Worm (Caenorhabditis elegans) whole organism, early embryonic: ENCODE results near the gene btb-17.
"Not testable (repeated sequence)": the region's sequence is repeated elsewhere in the genome, so short reads cannot be mapped to it uniquely, and the experiment has no call there.

Experiments
- B0310.2 ChIP-seq: sonication (generic microtip); optimal IDR thresholded peaks from 2 replicates; lab custom pipeline; 2016; ENCODE audit warnings: mild to moderate bottlenecking, missing genetic modification characterization, missing compliant biosample characterization
- aly-1 ChIP-seq: sonication (generic microtip); optimal IDR thresholded peaks from 2 replicates; lab custom pipeline; 2016; ENCODE audit warnings: missing genetic modification characterization, missing compliant biosample characterization
- ama-1 ChIP-seq: fragments of 150-350 bp; optimal IDR thresholded peaks from 2 replicates; lab custom pipeline; 2014
- ceh-13 ChIP-seq: fragments of 200-800 bp; sonication (Bioruptor generic); optimal IDR thresholded peaks from 2 replicates; lab custom pipeline; 2018; ENCODE audit warnings: mild to moderate bottlenecking, missing genetic modification characterization, missing compliant biosample characterization
- ceh-36 ChIP-seq: sonication (generic microtip); optimal IDR thresholded peaks from 2 replicates; lab custom pipeline; 2016; ENCODE audit warnings: missing genetic modification characterization, inconsistent platforms, missing compliant biosample characterization
- ets-7 ChIP-seq: sonication (generic microtip); optimal IDR thresholded peaks from 2 replicates; lab custom pipeline; 2016; ENCODE audit warnings: missing genotype, missing genetic modification characterization, missing compliant biosample characterization
- flt-1 ChIP-seq: fragments of 200-800 bp; sonication (Bioruptor generic); IDR thresholded peaks from 2 replicates; pipeline ENCODE4 v1.3.6; 2022; ENCODE audit warnings: missing genetic modification characterization, missing compliant biosample characterization
- hmbx-1 ChIP-seq: sonication (generic microtip); optimal IDR thresholded peaks from 2 replicates; lab custom pipeline; 2016; ENCODE audit warnings: mild to moderate bottlenecking, missing genetic modification characterization, missing compliant biosample characterization
- hmg-4 ChIP-seq: fragments of 200-800 bp; sonication (Bioruptor generic); optimal IDR thresholded peaks from 2 replicates; lab custom pipeline; 2018; ENCODE audit warnings: mild to moderate bottlenecking, missing genetic modification characterization, missing compliant biosample characterization
- scrt-1 ChIP-seq: fragments of 200-800 bp; sonication (Bioruptor generic); IDR thresholded peaks from 2 replicates; pipeline ENCODE4 v1.3.6; 2022; ENCODE audit warnings: missing genetic modification characterization, missing compliant biosample characterization
- sea-1 ChIP-seq: fragments of 200-800 bp; sonication (Bioruptor generic); conservative IDR thresholded peaks from 2 replicates; pipeline ENCODE4 v1.3.6; 2022; ENCODE audit warnings: missing genetic modification characterization, missing compliant biosample characterization
- tbx-11 ChIP-seq: fragments of 200-800 bp; sonication (Bioruptor generic); IDR thresholded peaks from 2 replicates; pipeline ENCODE4 v1.3.6; 2022; ENCODE audit warnings: missing genetic modification characterization, missing compliant biosample characterization
- tbx-37 ChIP-seq: fragments of 200-800 bp; sonication (Bioruptor generic); conservative IDR thresholded peaks from 2 replicates; pipeline ENCODE4 v1.3.6; 2022; ENCODE audit warnings: missing genetic modification reagents, missing genetic modification characterization, missing compliant biosample characterization
- tra-4 ChIP-seq: sonication (generic microtip); optimal IDR thresholded peaks from 2 replicates; lab custom pipeline; 2017; ENCODE audit warnings: missing genetic modification characterization, missing compliant biosample characterization

DNA sequence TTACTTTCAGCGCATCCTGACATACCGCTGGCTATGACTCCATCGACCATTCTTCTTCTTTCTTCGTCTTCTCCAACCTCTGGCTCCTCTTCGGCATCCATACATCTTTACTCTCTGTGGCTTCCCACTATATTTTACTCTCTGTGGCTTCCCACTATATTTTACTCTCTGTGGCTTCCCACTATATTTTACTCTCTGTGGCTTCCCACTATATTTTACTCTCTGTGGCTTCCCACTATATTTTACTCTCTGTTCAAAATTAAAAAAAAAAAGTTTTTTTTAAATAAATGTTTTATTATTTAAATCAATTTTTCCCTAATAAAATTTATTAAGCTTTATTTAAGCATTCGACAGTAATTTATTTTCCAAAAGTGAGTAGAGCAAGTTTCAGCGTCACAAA is 4.7 kb upstream of the btb-17 start, which contains the start of gene F39E9.14:
- TF ChIP-seq flt-1 (GFP tag; lab: Robert Waterston, UW); hmbx-1 (tag; lab: Kevin White, UChicago); ama-1 (lab: Kevin White, UChicago); tbx-37 (GFP tag; lab: Robert Waterston, UW); tbx-11; B0310.2 (tag; lab: Kevin White, UChicago); hmg-4 (GFP tag; lab: Kevin White, UChicago); ceh-36 (tag; lab: Kevin White, UChicago); scrt-1 (GFP tag; lab: Robert Waterston, UW); aly-1; ets-7 (tag; lab: Kevin White, UChicago); sea-1 (GFP tag; lab: Robert Waterston, UW); ceh-13 (GFP tag; lab: Kevin White, UChicago); tra-4 (tag; lab: Kevin White, UChicago): not testable (repeated sequence)
